Worm (Caenorhabditis elegans) whole organism, young adult: ENCODE results near the gene F38B2.2.

Experiments
- B0035.1 ChIP-seq: sonication (generic microtip); optimal IDR thresholded peaks from 2 replicates; lab custom pipeline; 2016; ENCODE audit warnings: missing genetic modification characterization, mild to moderate bottlenecking, missing compliant biosample characterization, missing genotype, missing genetic modification reagents
- B0336.3 ChIP-seq: fragments of 200-800 bp; sonication (Bioruptor generic); IDR thresholded peaks from 2 replicates; pipeline ENCODE4 v1.3.6; 2022; ENCODE audit warnings: missing genetic modification characterization, missing compliant biosample characterization
- F22D6.2 ChIP-seq: sonication (generic microtip); optimal IDR thresholded peaks from 2 replicates; lab custom pipeline; 2016; ENCODE audit warnings: mild to moderate bottlenecking, missing genetic modification characterization, missing compliant biosample characterization
- F23B12.7 ChIP-seq: sonication (generic microtip); optimal IDR thresholded peaks from 2 replicates; lab custom pipeline; 2017; ENCODE audit warnings: missing genetic modification characterization, mild to moderate bottlenecking, missing compliant biosample characterization, antibody characterized with exemption, moderate library complexity; ENCODE audit not compliant: insufficient read depth
- F37B4.10 ChIP-seq: fragments of 200-800 bp; sonication (Bioruptor generic); IDR thresholded peaks from 2 replicates; pipeline ENCODE4 v1.3.6; 2022; ENCODE audit warnings: missing genetic modification characterization, missing compliant biosample characterization
- F49E8.2 ChIP-seq: sonication (generic microtip); optimal IDR thresholded peaks from 3 replicates; lab custom pipeline; 2017; ENCODE audit warnings: missing genetic modification characterization, mild to moderate bottlenecking, missing compliant biosample characterization, antibody characterized with exemption, moderate library complexity; ENCODE audit not compliant: insufficient read depth
- F52B5.7 ChIP-seq: sonication (generic microtip); optimal IDR thresholded peaks from 2 replicates; lab custom pipeline; 2016; ENCODE audit warnings: mild to moderate bottlenecking, missing genetic modification characterization, missing compliant biosample characterization
- F55B11.4 ChIP-seq: sonication (generic microtip); optimal IDR thresholded peaks from 2 replicates; lab custom pipeline; 2016; ENCODE audit warnings: missing compliant biosample characterization, missing genetic modification characterization, borderline replicate concordance; ENCODE audit not compliant: insufficient read depth
- F57A8.1 ChIP-seq: fragments of 200-800 bp; sonication (Bioruptor generic); optimal IDR thresholded peaks from 2 replicates; lab custom pipeline; 2018; ENCODE audit warnings: mild to moderate bottlenecking, missing genetic modification characterization, moderate library complexity, missing compliant biosample characterization
- K11D2.4 ChIP-seq: fragments of 200-800 bp; sonication (Bioruptor generic); IDR thresholded peaks from 2 replicates; pipeline ENCODE4 v1.3.6; 2022; ENCODE audit warnings: missing genetic modification reagents, missing genetic modification characterization, missing compliant biosample characterization
- T07F8.4 ChIP-seq: sonication (generic microtip); optimal IDR thresholded peaks from 2 replicates; lab custom pipeline; 2016; ENCODE audit warnings: mild to moderate bottlenecking, missing genetic modification characterization, moderate library complexity, missing compliant biosample characterization
- T26A5.8 ChIP-seq: sonication (generic microtip); optimal IDR thresholded peaks from 2 replicates; lab custom pipeline; 2016; ENCODE audit warnings: missing genetic modification characterization, missing compliant biosample characterization
- Y53F4B.3 ChIP-seq: fragments of 200-800 bp; sonication (Bioruptor generic); IDR thresholded peaks from 2 replicates; pipeline ENCODE4 v1.3.6; 2022; ENCODE audit warnings: missing genetic modification reagents, missing genetic modification characterization, missing compliant biosample characterization
- Y53G8AR.9 ChIP-seq: fragments of 200-800 bp; sonication (Bioruptor generic); conservative IDR thresholded peaks from 2 replicates; pipeline ENCODE4 v1.3.6; 2022; ENCODE audit warnings: missing genetic modification reagents, missing genetic modification characterization, missing compliant biosample characterization
- Y67H2A.10 ChIP-seq: fragments of 200-800 bp; sonication (Bioruptor generic); conservative IDR thresholded peaks from 2 replicates; pipeline ENCODE4 v1.3.6; 2022; ENCODE audit warnings: missing genetic modification reagents, missing genetic modification characterization, missing compliant biosample characterization
- Y79H2A.3 ChIP-seq: fragments of 200-800 bp; sonication (Bioruptor generic); conservative IDR thresholded peaks from 2 replicates; pipeline ENCODE4 v1.3.6; 2022; ENCODE audit warnings: missing genetic modification reagents, missing genetic modification characterization, missing compliant biosample characterization
- aptf-2 ChIP-seq: fragments of 200-800 bp; sonication (Bioruptor generic); conservative IDR thresholded peaks from 2 replicates; pipeline ENCODE4 v1.3.6; 2022; ENCODE audit warnings: missing genetic modification reagents, missing genetic modification characterization, missing compliant biosample characterization
- atf-7 ChIP-seq: sonication (generic microtip); optimal IDR thresholded peaks from 2 replicates; lab custom pipeline; 2017; ENCODE audit warnings: mild to moderate bottlenecking, missing genetic modification characterization, missing compliant biosample characterization
- bed-1 ChIP-seq: fragments of 200-800 bp; sonication (Bioruptor generic); IDR thresholded peaks from 2 replicates; pipeline ENCODE4 v1.3.6; 2022; ENCODE audit warnings: missing genetic modification reagents, missing genetic modification characterization, missing compliant biosample characterization
- ccch-3 ChIP-seq: fragments of 200-800 bp; sonication (Bioruptor generic); optimal IDR thresholded peaks from 2 replicates; lab custom pipeline; 2018; ENCODE audit warnings: mild to moderate bottlenecking, missing genetic modification characterization, missing compliant biosample characterization
- ceh-40 ChIP-seq: fragments of 200-800 bp; sonication (Bioruptor generic); IDR thresholded peaks from 2 replicates; pipeline ENCODE4 v1.3.6; 2022; ENCODE audit warnings: missing genetic modification characterization, missing compliant biosample characterization
- ceh-91 ChIP-seq: fragments of 200-800 bp; sonication (Bioruptor generic); IDR thresholded peaks from 2 replicates; pipeline ENCODE4 v1.3.6; 2022; ENCODE audit warnings: missing genetic modification reagents, missing genetic modification characterization, missing compliant biosample characterization
- dox-1 ChIP-seq: fragments of 200-800 bp; sonication (Bioruptor generic); IDR thresholded peaks from 2 replicates; pipeline ENCODE4 v1.3.6; 2022; ENCODE audit warnings: missing genetic modification reagents, missing genetic modification characterization, missing compliant biosample characterization
- dpl-1 ChIP-seq: fragments of 150-350 bp; optimal IDR thresholded peaks from 2 replicates; lab custom pipeline; 2014; ENCODE audit warnings: missing biosample characterization, missing genetic modification reagents, missing genetic modification characterization
- egl-18 ChIP-seq: fragments of 200-800 bp; sonication (Bioruptor generic); IDR thresholded peaks from 2 replicates; pipeline ENCODE4 v1.3.6; 2022; ENCODE audit warnings: missing genetic modification reagents, missing genetic modification characterization, missing compliant biosample characterization
- fkh-3 ChIP-seq: sonication (generic microtip); optimal IDR thresholded peaks from 2 replicates; lab custom pipeline; 2016; ENCODE audit warnings: mild to moderate bottlenecking, missing genetic modification characterization, missing compliant biosample characterization
- hmg-1.2 ChIP-seq: fragments of 200-800 bp; sonication (Bioruptor generic); IDR thresholded peaks from 2 replicates; pipeline ENCODE4 v1.3.6; 2022; ENCODE audit warnings: missing genetic modification reagents, missing genetic modification characterization, missing compliant biosample characterization
- hmg-20 ChIP-seq: fragments of 200-800 bp; sonication (Bioruptor generic); IDR thresholded peaks from 2 replicates; pipeline ENCODE4 v1.3.6; 2022; ENCODE audit warnings: missing genetic modification reagents, missing genetic modification characterization, missing compliant biosample characterization
- let-607 ChIP-seq, 2 experiments: fragments of 200-800 bp in 1 of 2; sonication (Bioruptor generic) in 1 of 2; sonication (generic microtip) in 1 of 2; optimal IDR thresholded peaks; 2 replicates each; lab custom pipeline; 2016 to 2018; ENCODE audit warnings: mild to moderate bottlenecking in 2 of 2, missing compliant biosample characterization in 2 of 2, missing genetic modification characterization in 2 of 2, moderate library complexity in 2 of 2, missing genotype in 1 of 2
- lin-40 ChIP-seq: sonication (generic microtip); optimal IDR thresholded peaks from 2 replicates; lab custom pipeline; 2016; ENCODE audit warnings: missing genetic modification characterization, mild to moderate bottlenecking, missing compliant biosample characterization, missing genotype, missing genetic modification reagents
- lsy-27 ChIP-seq: sonication (generic microtip); optimal IDR thresholded peaks from 2 replicates; lab custom pipeline; 2017; ENCODE audit warnings: missing genetic modification characterization, mild to moderate bottlenecking, missing compliant biosample characterization, antibody characterized with exemption, missing genotype, borderline replicate concordance; ENCODE audit not compliant: insufficient read depth
- madf-10 ChIP-seq: sonication (generic microtip); optimal IDR thresholded peaks from 2 replicates; lab custom pipeline; 2016; ENCODE audit warnings: mild to moderate bottlenecking, missing genetic modification characterization, missing compliant biosample characterization
- madf-6 ChIP-seq: fragments of 200-800 bp; sonication (Bioruptor generic); IDR thresholded peaks from 2 replicates; pipeline ENCODE4 v1.3.6; 2022; ENCODE audit warnings: missing genetic modification reagents, missing genetic modification characterization, missing compliant biosample characterization
- madf-8 ChIP-seq: fragments of 200-800 bp; sonication (Bioruptor generic); conservative IDR thresholded peaks from 2 replicates; pipeline ENCODE4 v1.3.6; 2022; ENCODE audit warnings: missing genetic modification reagents, missing genetic modification characterization, missing compliant biosample characterization
- mel-28 ChIP-seq: sonication (generic microtip); optimal IDR thresholded peaks from 2 replicates; lab custom pipeline; 2016; ENCODE audit warnings: borderline replicate concordance, mild to moderate bottlenecking, missing genetic modification characterization, missing compliant biosample characterization
- mxl-1 ChIP-seq: sonication (generic microtip); optimal IDR thresholded peaks from 2 replicates; lab custom pipeline; 2016; ENCODE audit warnings: missing genetic modification characterization, missing compliant biosample characterization
- nfya-2 ChIP-seq: fragments of 200-800 bp; sonication (Bioruptor generic); IDR thresholded peaks from 2 replicates; pipeline ENCODE4 v1.3.6; 2022; ENCODE audit warnings: missing genetic modification reagents, missing genetic modification characterization, missing compliant biosample characterization
- nfyb-1 ChIP-seq: fragments of 200-800 bp; sonication (Bioruptor generic); IDR thresholded peaks from 2 replicates; pipeline ENCODE4 v1.3.6; 2022; ENCODE audit warnings: missing genetic modification reagents, missing genetic modification characterization, missing compliant biosample characterization
- nhr-80 ChIP-seq: sonication (generic microtip); optimal IDR thresholded peaks from 2 replicates; lab custom pipeline; 2016; ENCODE audit warnings: missing genetic modification characterization, missing compliant biosample characterization
- nhr-90 ChIP-seq: sonication (generic microtip); optimal IDR thresholded peaks from 2 replicates; lab custom pipeline; 2016; ENCODE audit warnings: missing genotype, mild to moderate bottlenecking, missing genetic modification characterization, missing compliant biosample characterization
- pbrm-1 ChIP-seq: fragments of 200-800 bp; sonication (Bioruptor generic); IDR thresholded peaks from 2 replicates; pipeline ENCODE4 v1.3.6; 2022; ENCODE audit warnings: missing genetic modification reagents, missing genetic modification characterization, missing compliant biosample characterization
- rec-8 ChIP-seq, 2 experiments: sonication (generic microtip); optimal IDR thresholded peaks; 2 replicates each; lab custom pipeline; 2016; ENCODE audit warnings: mild to moderate bottlenecking in 2 of 2, missing genetic modification characterization in 2 of 2, missing genetic modification reagents in 2 of 2, missing genotype in 2 of 2, missing biosample characterization in 1 of 2, missing compliant biosample characterization in 1 of 2, moderate library complexity in 1 of 2
- sptf-2 ChIP-seq: fragments of 200-800 bp; sonication (Bioruptor generic); optimal IDR thresholded peaks from 2 replicates; lab custom pipeline; 2018; ENCODE audit warnings: mild to moderate bottlenecking, missing genetic modification characterization, missing compliant biosample characterization
- ztf-18 ChIP-seq: sonication (generic microtip); optimal IDR thresholded peaks from 2 replicates; lab custom pipeline; 2016; ENCODE audit warnings: missing genotype, mild to moderate bottlenecking, missing genetic modification characterization, missing compliant biosample characterization
- ztf-6 ChIP-seq: fragments of 200-800 bp; sonication (Bioruptor generic); IDR thresholded peaks from 2 replicates; pipeline ENCODE4 v1.3.6; 2022; ENCODE audit warnings: missing genetic modification reagents, missing genetic modification characterization, missing compliant biosample characterization

Gene F38B2.2

DNA sequence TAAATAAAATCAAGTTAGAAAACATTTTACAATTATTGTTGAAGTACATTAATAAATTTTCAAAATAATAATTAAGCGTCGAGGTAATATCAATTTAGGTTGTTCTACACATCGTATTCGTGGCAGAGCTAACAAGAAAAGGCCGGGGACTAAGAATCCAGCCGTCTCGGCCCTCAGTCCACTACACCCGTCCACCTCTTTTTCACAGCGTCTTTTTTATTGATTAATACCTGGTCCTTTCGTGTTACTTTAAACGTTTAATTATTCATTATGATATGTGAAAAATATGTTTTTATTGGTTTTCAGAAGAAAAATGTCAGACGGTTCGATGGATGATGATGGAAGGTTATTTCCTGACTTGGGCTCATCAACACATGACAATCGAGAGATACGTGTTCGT, 27.9 kb upstream of the F38B2.2 start, which contains the start of gene vhl-1:
TSS of gene vhl-1 (plus strand) at position 301 of the 400 bp plus-strand sequence.
- no peak for TF ChIP-seq rec-8 (tag; optimal IDR thresholded peaks at IDR 0.05; lab: Kevin White, UChicago)
- no peak for TF ChIP-seq ccch-3 (GFP tag; lab: Kevin White, UChicago)
- TF ChIP-seq Y53G8AR.9 (GFP tag; lab: Robert Waterston, UW): no peak
- TF ChIP-seq Y67H2A.10 (GFP tag; lab: Robert Waterston, UW): no peak
- TF ChIP-seq ceh-40 (GFP tag; lab: Robert Waterston, UW): no peak
- TF ChIP-seq hmg-20 (GFP tag; lab: Robert Waterston, UW): no peak
- TF ChIP-seq Y79H2A.3 (GFP tag; lab: Robert Waterston, UW): no peak
- no peak for TF ChIP-seq sptf-2
- TF ChIP-seq F49E8.2 (tag; lab: Kevin White, UChicago): no peak
- no peak for TF ChIP-seq bed-1
- TF ChIP-seq nfya-2 (GFP tag; lab: Robert Waterston, UW): no peak
- TF ChIP-seq F22D6.2 (tag; lab: Kevin White, UChicago): no peak
- no peak for TF ChIP-seq nhr-90
- TF ChIP-seq ceh-91: no peak
- no peak for TF ChIP-seq B0035.1
- no peak for TF ChIP-seq mxl-1

DNA sequence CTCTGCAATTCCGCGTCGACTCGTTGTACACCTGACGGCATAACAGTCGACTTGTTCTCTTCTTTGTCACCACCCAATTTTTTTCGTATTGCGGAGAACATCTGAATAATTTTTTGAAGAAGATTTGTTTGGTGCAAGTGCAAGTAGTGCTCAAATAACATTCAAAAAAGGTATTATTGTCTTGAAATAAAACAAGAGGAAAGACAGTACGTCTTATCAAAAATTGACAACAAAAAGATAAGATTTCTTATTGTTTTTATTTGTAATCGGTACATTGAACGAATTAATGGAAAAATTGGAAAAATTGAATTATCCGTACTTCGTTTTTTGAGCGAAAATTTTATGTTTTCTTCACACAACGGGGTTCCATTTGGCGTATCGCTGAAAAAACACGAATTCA, 26.6 kb upstream of the F38B2.2 start, which contains the start of gene F08G12.1:
TSS of gene F08G12.1 (minus strand) at position 101 of the 400 bp plus-strand sequence.
- no peak for TF ChIP-seq K11D2.4 (GFP tag; lab: Robert Waterston, UW)
- TF ChIP-seq F57A8.1 (GFP tag; lab: Kevin White, UChicago): no peak
- TF ChIP-seq T26A5.8 (tag; lab: Kevin White, UChicago): no peak
- TF ChIP-seq F22D6.2 (tag; lab: Kevin White, UChicago): no peak
- no peak for TF ChIP-seq fkh-3 (tag; lab: Kevin White, UChicago)
- no peak for TF ChIP-seq mxl-1
- no peak for TF ChIP-seq egl-18 (GFP tag; lab: Robert Waterston, UW)
- TF ChIP-seq ztf-6 (GFP tag; lab: Robert Waterston, UW): no peak
- TF ChIP-seq lin-40 (tag; lab: Kevin White, UChicago): no peak
- TF ChIP-seq Y53G8AR.9 (GFP tag; lab: Robert Waterston, UW): no peak
- no peak for TF ChIP-seq nhr-80 (tag; lab: Kevin White, UChicago)
- no peak for TF ChIP-seq dpl-1 (GFP tag; lab: Kevin White, UChicago)
- TF ChIP-seq let-607 (tag; optimal IDR thresholded peaks at IDR 0.05; lab: Kevin White, UChicago): no peak
- no peak for TF ChIP-seq lsy-27 (tag; lab: Kevin White, UChicago)
- no peak for TF ChIP-seq Y53F4B.3 (GFP tag; lab: Robert Waterston, UW)
- TF ChIP-seq F37B4.10 (GFP tag; lab: Robert Waterston, UW): no peak
- no peak for TF ChIP-seq F52B5.7
- no peak for TF ChIP-seq F55B11.4 (tag; lab: Kevin White, UChicago)
- no peak for TF ChIP-seq madf-8 (GFP tag; lab: Robert Waterston, UW)
- TF ChIP-seq, all 124 proteins: peak for 0

DNA sequence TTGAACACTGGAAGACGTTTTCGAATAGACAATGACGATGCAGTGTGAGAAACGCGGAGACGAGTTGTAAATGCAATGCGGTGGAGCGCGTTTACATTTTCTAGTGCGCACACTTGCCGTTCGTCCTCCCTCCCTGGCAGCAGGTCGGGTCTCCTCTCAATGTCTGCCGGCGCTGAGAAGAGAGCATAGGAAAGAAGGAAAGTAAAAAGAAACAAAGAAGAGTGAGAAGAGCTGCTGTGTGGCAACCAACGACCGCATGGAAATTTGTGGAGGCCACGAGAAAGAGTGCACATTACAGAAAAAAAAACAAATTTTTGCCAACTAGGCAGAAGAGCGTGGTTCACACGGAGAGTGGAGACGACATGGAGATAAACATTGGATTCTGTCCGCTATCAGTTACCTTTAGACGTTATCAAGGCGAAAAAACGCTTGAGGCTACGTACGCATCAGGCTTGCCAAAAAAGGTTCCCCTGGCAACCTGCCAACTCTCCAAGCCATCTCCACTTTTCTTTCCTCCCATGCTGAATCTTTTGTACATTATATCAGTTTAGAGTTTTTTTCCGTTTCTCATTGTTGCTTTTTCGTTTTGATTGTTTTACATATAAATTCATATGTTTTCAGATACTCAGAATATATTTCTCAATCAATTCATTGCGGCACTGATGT, 20.6 kb upstream of the F38B2.2 start, which contains the start of the genes snrp-40.1 and F08G12.3:
TSS of gene snrp-40.1 (minus strand) at position 143 of the 666 bp plus-strand sequence.
TSS of gene F08G12.3 (plus strand) at position 616 of the 666 bp plus-strand sequence.
- TF ChIP-seq madf-10 (tag; lab: Kevin White, UChicago) (peak; percentile 31), mel-28 (tag; lab: Kevin White, UChicago) (no peak), ztf-18 (tag; lab: Kevin White, UChicago) (peak; percentile 60), bed-1 (no peak), T07F8.4 (no peak), madf-6 (GFP tag; lab: Robert Waterston, UW) (peak; percentile 26; the same call in 1 of the 2 replicates), hmg-1.2 (GFP tag; lab: Robert Waterston, UW) (peak; percentile 88), dox-1 (GFP tag; lab: Robert Waterston, UW) (peak; percentile 91), nhr-80 (tag; lab: Kevin White, UChicago) (peak; percentile 98), aptf-2 (GFP tag; lab: Robert Waterston, UW) (no peak), atf-7 (tag; lab: Kevin White, UChicago) (peak; percentile 29), B0336.3 (GFP tag; lab: Robert Waterston, UW) (peak; percentile 46; the same call in 1 of the 2 replicates), F23B12.7 (tag; lab: Kevin White, UChicago) (peak; percentile 71), nfyb-1 (GFP tag; lab: Robert Waterston, UW) (0 out of 2 replicates have a peak, but pooled peaks have one; percentile 57), pbrm-1 (GFP tag; lab: Robert Waterston, UW) (peak; percentile 80)
